Worm (Caenorhabditis elegans) whole organism, L2 larva: Measurements from ENCODE around the gene puf-8.
A peak's percentile ranks its signal among the peaks of the same experiment; 100 is the strongest.

ENCODE experiments used
- C34F6.9 ChIP-seq: fragments of 150-350 bp; optimal IDR thresholded peaks from 2 replicates; lab custom pipeline; 2014; ENCODE audit warnings: missing biosample characterization, missing genetic modification characterization
- F13H6.1 ChIP-seq: sonication (generic microtip); optimal IDR thresholded peaks from 2 replicates; lab custom pipeline; 2016; ENCODE audit warnings: missing genetic modification characterization, missing compliant biosample characterization
- R02D3.7 ChIP-seq: fragments of 150-350 bp; optimal IDR thresholded peaks from 2 replicates; lab custom pipeline; 2014; ENCODE audit warnings: missing biosample characterization, missing genetic modification characterization
- Y55F3AM.14 ChIP-seq: fragments of 200-800 bp; sonication (Bioruptor generic); optimal IDR thresholded peaks from 2 replicates; lab custom pipeline; 2018; ENCODE audit warnings: mild to moderate bottlenecking, missing genetic modification characterization, missing compliant biosample characterization
- aly-2 ChIP-seq: fragments of 150-350 bp; optimal IDR thresholded peaks from 2 replicates; lab custom pipeline; 2014; ENCODE audit warnings: missing biosample characterization, missing genetic modification characterization
- ama-1 ChIP-seq: fragments of 150-350 bp; optimal IDR thresholded peaks from 2 replicates; lab custom pipeline; 2018; ENCODE audit warnings: inconsistent platforms
- ceh-82 ChIP-seq: fragments of 150-350 bp; optimal IDR thresholded peaks from 2 replicates; lab custom pipeline; 2014; ENCODE audit warnings: missing biosample characterization, missing genetic modification characterization
- crh-2 ChIP-seq: sonication (generic microtip); optimal IDR thresholded peaks from 2 replicates; lab custom pipeline; 2017; ENCODE audit warnings: missing biosample characterization, missing genetic modification characterization
- dmd-4 ChIP-seq: sonication (generic microtip); optimal IDR thresholded peaks from 2 replicates; lab custom pipeline; 2017; ENCODE audit warnings: missing biosample characterization, missing genetic modification characterization
- elt-1 ChIP-seq: fragments of 150-350 bp; optimal IDR thresholded peaks from 2 replicates; lab custom pipeline; 2014; ENCODE audit warnings: missing biosample characterization, missing genetic modification characterization
- fos-1 ChIP-seq: fragments of 150-350 bp; optimal IDR thresholded peaks from 2 replicates; lab custom pipeline; 2014; ENCODE audit warnings: missing biosample characterization, missing genetic modification characterization
- gmeb-1 ChIP-seq: fragments of 150-350 bp; optimal IDR thresholded peaks from 2 replicates; lab custom pipeline; 2014; ENCODE audit warnings: missing biosample characterization, missing genetic modification characterization
- lin-13 ChIP-seq: fragments of 150-350 bp; optimal IDR thresholded peaks from 2 replicates; lab custom pipeline; 2014; ENCODE audit warnings: missing biosample characterization, missing genetic modification reagents, missing genetic modification characterization
- lin-39 ChIP-seq: fragments of 150-350 bp; optimal IDR thresholded peaks from 2 replicates; lab custom pipeline; 2014; ENCODE audit warnings: missing biosample characterization, missing genetic modification reagents, missing genetic modification characterization
- lsy-2 ChIP-seq, 2 experiments: fragments of 150-350 bp in 1 of 2; sonication (generic microtip) in 1 of 2; optimal IDR thresholded peaks; 2 replicates each; lab custom pipeline; 2014 to 2017; ENCODE audit warnings: missing biosample characterization in 2 of 2, missing genetic modification characterization in 2 of 2
- mab-5 ChIP-seq: fragments of 150-350 bp; optimal IDR thresholded peaks from 2 replicates; lab custom pipeline; 2014; ENCODE audit warnings: missing biosample characterization, missing genetic modification characterization
- mdl-1 ChIP-seq, 2 experiments: fragments of 150-350 bp in 1 of 2; sonication (generic microtip) in 1 of 2; optimal IDR thresholded peaks; 2 replicates each; lab custom pipeline; 2017; ENCODE audit warnings: missing biosample characterization in 2 of 2, missing genetic modification characterization in 2 of 2
- nhr-10 ChIP-seq: sonication (generic microtip); optimal IDR thresholded peaks from 2 replicates; lab custom pipeline; 2017; ENCODE audit warnings: missing biosample characterization, missing genetic modification characterization
- nhr-11 ChIP-seq: fragments of 150-350 bp; optimal IDR thresholded peaks from 2 replicates; lab custom pipeline; 2014; ENCODE audit warnings: missing biosample characterization, missing genetic modification characterization
- nhr-12 ChIP-seq: fragments of 150-350 bp; optimal IDR thresholded peaks from 2 replicates; lab custom pipeline; 2014; ENCODE audit warnings: missing biosample characterization, missing genetic modification characterization
- nhr-129 ChIP-seq: fragments of 150-350 bp; optimal IDR thresholded peaks from 2 replicates; lab custom pipeline; 2014; ENCODE audit warnings: missing biosample characterization, missing genetic modification characterization
- nhr-21 ChIP-seq: fragments of 150-350 bp; optimal IDR thresholded peaks from 2 replicates; lab custom pipeline; 2014; ENCODE audit warnings: missing biosample characterization, missing genetic modification characterization
- nhr-23 ChIP-seq: fragments of 150-350 bp; optimal IDR thresholded peaks from 2 replicates; lab custom pipeline; 2014; ENCODE audit warnings: missing biosample characterization, missing genetic modification reagents, missing genetic modification characterization
- nhr-237 ChIP-seq: fragments of 150-350 bp; optimal IDR thresholded peaks from 2 replicates; lab custom pipeline; 2014; ENCODE audit warnings: missing biosample characterization, missing genetic modification characterization
- nhr-25 ChIP-seq: fragments of 150-350 bp; sonication (generic microtip); optimal IDR thresholded peaks from 3 replicates; lab custom pipeline; 2014; ENCODE audit warnings: missing biosample characterization, missing genetic modification characterization
- nhr-6 ChIP-seq: fragments of 150-350 bp; optimal IDR thresholded peaks from 2 replicates; lab custom pipeline; 2014; ENCODE audit warnings: missing biosample characterization, missing genetic modification characterization
- nhr-77 ChIP-seq: fragments of 150-350 bp; optimal IDR thresholded peaks from 2 replicates; lab custom pipeline; 2014; ENCODE audit warnings: missing biosample characterization, missing genetic modification characterization
- peb-1 ChIP-seq: fragments of 150-350 bp; optimal IDR thresholded peaks from 2 replicates; lab custom pipeline; 2014; ENCODE audit warnings: missing biosample characterization, missing genetic modification characterization
- sem-4 ChIP-seq: fragments of 150-350 bp; optimal IDR thresholded peaks from 2 replicates; lab custom pipeline; 2014; ENCODE audit warnings: missing biosample characterization, missing genetic modification reagents, missing genetic modification characterization
- skn-1 ChIP-seq: sonication (generic microtip); optimal IDR thresholded peaks from 2 replicates; lab custom pipeline; 2017; ENCODE audit warnings: missing biosample characterization, missing genetic modification characterization
- snpc-4 ChIP-seq: fragments of 150-350 bp; optimal IDR thresholded peaks from 2 replicates; lab custom pipeline; 2014; ENCODE audit warnings: missing biosample characterization, missing genetic modification characterization
- unc-55 ChIP-seq: fragments of 150-350 bp; sonication (generic microtip); optimal IDR thresholded peaks from 3 replicates; lab custom pipeline; 2014; ENCODE audit warnings: missing biosample characterization, missing genetic modification reagents, missing genetic modification characterization
- unc-62 ChIP-seq: fragments of 150-350 bp; optimal IDR thresholded peaks from 2 replicates; lab custom pipeline; 2014; ENCODE audit warnings: missing biosample characterization, missing genetic modification reagents, missing genetic modification characterization
- zag-1 ChIP-seq: fragments of 150-350 bp; optimal IDR thresholded peaks from 2 replicates; lab custom pipeline; 2014; ENCODE audit warnings: missing biosample characterization, missing genetic modification characterization
- ztf-1 ChIP-seq: fragments of 200-800 bp; sonication (Bioruptor generic); conservative IDR thresholded peaks from 2 replicates; pipeline ENCODE4 v1.3.6; 2022; ENCODE audit warnings: missing genetic modification characterization, missing compliant biosample characterization
- ztf-11 ChIP-seq: sonication (generic microtip); optimal IDR thresholded peaks from 2 replicates; lab custom pipeline; 2017; ENCODE audit warnings: missing biosample characterization, missing genetic modification characterization
- ztf-4 ChIP-seq: fragments of 150-350 bp; optimal IDR thresholded peaks from 2 replicates; lab custom pipeline; 2014; ENCODE audit warnings: missing biosample characterization, missing genetic modification characterization

Gene puf-8

DNA sequence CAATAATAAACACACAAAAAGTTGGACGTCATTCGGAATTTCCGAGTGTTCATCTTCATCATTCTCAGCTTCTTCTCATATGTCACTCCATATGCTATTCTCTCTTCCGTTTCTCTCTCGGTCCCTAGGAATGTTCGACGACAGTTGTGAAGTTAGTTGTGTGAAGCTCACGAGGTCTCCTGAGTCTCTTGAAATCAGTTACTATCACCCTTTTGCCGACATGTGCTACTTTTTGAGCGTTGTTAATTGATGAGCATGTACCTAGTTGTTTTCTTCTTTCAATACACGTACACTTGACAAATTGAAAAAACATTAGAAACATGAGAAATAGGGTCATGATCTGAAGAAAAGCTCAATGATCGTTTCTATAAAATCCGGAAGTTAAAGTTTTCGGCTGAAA is 25.3 kb upstream of the puf-8 start (continued):
- TF ChIP-seq nhr-237 (tag; lab: Kevin White, UChicago): no peak
- TF ChIP-seq mdl-1 (tag; optimal IDR thresholded peaks at IDR 0.05; lab: Kevin White, UChicago): peak in 1 of 2 experiments; percentile 25
- TF ChIP-seq crh-2 (tag; lab: Kevin White, UChicago): peak; percentile 22
- TF ChIP-seq nhr-12: no peak

DNA sequence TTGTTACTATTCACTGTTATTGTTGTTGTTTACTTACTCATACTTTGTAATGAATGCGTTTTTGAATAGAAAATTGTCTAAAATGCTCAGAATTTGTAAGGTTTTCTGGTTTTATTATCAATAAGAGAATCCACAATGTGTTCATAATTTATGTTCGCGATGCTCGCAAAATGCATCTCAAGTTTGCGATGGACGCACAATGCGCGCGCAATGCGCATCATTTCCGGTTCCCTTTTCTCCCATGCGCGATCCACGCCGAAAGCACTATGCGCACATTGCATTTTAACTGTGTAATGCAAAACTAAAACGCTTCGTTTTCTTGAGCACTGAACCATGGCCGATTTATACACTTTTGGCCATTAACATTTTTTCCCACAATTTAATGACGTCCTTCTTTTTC is 21.4 kb upstream of the puf-8 start:
- TF ChIP-seq unc-55 (GFP tag; lab: Kevin White, UChicago): peak; percentile 8
- peak; percentile 80 for TF ChIP-seq Y55F3AM.14
- TF ChIP-seq lin-39: no peak

DNA sequence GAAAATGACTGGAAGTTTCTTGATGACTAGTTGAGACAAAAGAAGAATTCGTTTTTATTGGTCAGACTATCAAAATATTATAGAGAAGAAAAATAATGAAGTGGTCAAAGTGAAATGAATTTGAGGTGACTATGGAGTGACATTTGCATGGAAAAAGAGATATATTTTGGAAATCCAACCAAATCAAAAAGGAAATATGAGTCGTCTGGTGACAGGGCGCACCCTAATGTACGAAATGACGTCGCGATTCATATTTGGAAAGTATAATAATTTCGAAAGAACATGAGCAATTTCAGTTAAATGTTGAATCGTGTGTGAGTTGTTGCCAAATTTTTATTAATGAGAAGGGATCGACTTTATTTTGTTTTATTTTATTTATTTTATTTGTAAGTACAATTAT is 19.4 kb upstream of the puf-8 start, which contains the start of gene F21D12.2:
Gene F21D12.2 (plus strand): TSS at position 301 of the 400 bp plus-strand sequence.
- TF ChIP-seq nhr-12: no peak
- TF ChIP-seq nhr-23 (tag; lab: Kevin White, UChicago): no peak

DNA sequence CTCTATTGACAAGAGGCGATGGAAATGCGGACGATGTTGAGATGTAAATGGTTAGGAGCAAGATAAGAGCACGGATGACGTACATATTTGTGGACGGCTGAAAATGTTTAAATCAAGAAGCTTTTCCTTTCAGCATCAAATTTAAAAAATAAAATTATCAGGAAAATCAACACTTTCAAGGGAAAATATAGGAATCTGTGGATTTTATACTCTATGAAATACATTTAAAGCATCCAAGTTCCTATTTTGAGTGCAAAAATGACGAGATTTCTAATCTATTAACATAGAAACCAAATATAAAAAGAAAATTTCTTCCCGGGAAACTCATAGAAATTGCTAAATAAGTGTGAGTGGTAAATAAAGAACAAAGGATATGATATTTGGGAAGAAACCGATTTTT is 16.0 kb upstream of the puf-8 start, which contains the start of gene F45E12.6:
Gene F45E12.6 (minus strand): TSS at position 101 of the 400 bp plus-strand sequence.
- no peak for TF ChIP-seq dmd-4 (tag; lab: Kevin White, UChicago)
- TF ChIP-seq nhr-11 (tag; lab: Kevin White, UChicago): no peak
- no peak for TF ChIP-seq nhr-25
- TF ChIP-seq unc-62 (GFP tag; lab: Kevin White, UChicago): no peak
- no peak for TF ChIP-seq skn-1 (tag; lab: Kevin White, UChicago)
- TF ChIP-seq sem-4 (tag; lab: Kevin White, UChicago): no peak
- TF ChIP-seq aly-2 (tag; lab: Kevin White, UChicago): no peak
- no peak for TF ChIP-seq ztf-11
- no peak for TF ChIP-seq fos-1 (tag; lab: Kevin White, UChicago)
- no peak for TF ChIP-seq mdl-1 (tag; optimal IDR thresholded peaks at IDR 0.05; lab: Kevin White, UChicago)
- no peak for TF ChIP-seq lin-39
- TF ChIP-seq nhr-10 (tag; lab: Kevin White, UChicago): no peak
- no peak for TF ChIP-seq F13H6.1 (tag; lab: Kevin White, UChicago)

DNA sequence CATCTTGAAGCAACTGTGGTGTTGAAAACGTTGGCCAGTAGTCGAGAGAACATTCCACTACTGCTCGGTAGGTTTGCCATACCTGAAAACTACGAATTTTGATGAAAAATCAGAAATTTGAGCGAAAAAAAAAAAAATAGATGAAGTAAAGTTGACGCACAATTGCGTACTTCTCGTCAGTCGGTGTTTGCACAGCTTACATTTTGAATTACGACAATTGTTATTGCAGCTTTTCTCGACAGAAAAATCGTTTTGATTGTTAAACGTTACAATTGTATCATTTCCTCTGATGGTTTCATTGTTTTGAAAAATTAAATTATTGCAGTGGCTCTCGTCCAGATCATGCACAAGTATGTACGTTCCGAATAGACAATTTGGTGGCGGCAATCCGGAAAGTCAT is 12.0 kb upstream of the puf-8 start, which contains the start of the genes F45E12.5 and cnep-1:
Gene F45E12.5 (minus strand): TSS at position 93 of the 400 bp plus-strand sequence.
Gene cnep-1 (plus strand): TSS at position 326 of the 400 bp plus-strand sequence.
- TF ChIP-seq nhr-129 (tag; lab: Kevin White, UChicago) (peak; percentile 41), elt-1 (tag; lab: Kevin White, UChicago) (no peak), mab-5 (tag; lab: Kevin White, UChicago) (no peak), sem-4 (tag; lab: Kevin White, UChicago) (no peak), nhr-6 (no peak), nhr-21 (tag; lab: Kevin White, UChicago) (no peak), lin-13 (no peak), nhr-23 (tag; lab: Kevin White, UChicago) (no peak), dmd-4 (tag; lab: Kevin White, UChicago) (no peak), ama-1 (lab: Kevin White, UChicago) (no peak), C34F6.9 (peak; percentile 48), zag-1 (tag; lab: Kevin White, UChicago) (no peak), nhr-11 (tag; lab: Kevin White, UChicago) (no peak), R02D3.7 (tag; lab: Kevin White, UChicago) (no peak), unc-55 (GFP tag; lab: Kevin White, UChicago) (peak; percentile 36), snpc-4 (tag; lab: Kevin White, UChicago) (no peak), gmeb-1 (tag; lab: Kevin White, UChicago) (no peak), F13H6.1 (tag; lab: Kevin White, UChicago) (no peak), Y55F3AM.14 (no peak), lsy-2 (tag; optimal IDR thresholded peaks at IDR 0.05; lab: Kevin White, UChicago) (peak in 1 of 2 experiments; percentile 37), crh-2 (tag; lab: Kevin White, UChicago) (no peak)

DNA sequence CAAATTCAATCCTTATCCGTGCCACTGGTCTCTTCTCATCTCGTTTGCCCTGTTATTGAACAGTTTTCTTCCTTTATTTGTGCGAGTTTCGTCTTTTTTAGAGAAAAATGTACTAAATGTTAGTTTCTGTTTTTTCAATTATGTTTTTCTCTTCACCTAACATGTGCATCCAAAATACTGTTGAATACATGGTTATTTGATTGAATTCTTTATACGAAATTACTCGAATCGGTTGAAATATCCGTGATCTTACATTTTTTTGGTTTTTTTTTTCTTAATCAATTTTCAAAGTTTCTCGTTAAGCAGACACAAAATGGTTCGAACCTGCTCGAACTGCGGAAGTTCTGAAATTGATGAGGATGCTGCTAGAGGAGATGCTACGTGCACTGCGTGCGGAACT is 7.5 kb upstream of the puf-8 start, which contains the start of gene brf-1:
Gene brf-1 (plus strand): TSS at position 301 of the 400 bp plus-strand sequence.
- no peak for TF ChIP-seq nhr-23 (tag; lab: Kevin White, UChicago)
- no peak for TF ChIP-seq nhr-11 (tag; lab: Kevin White, UChicago)
- no peak for TF ChIP-seq ztf-1 (GFP tag; lab: Robert Waterston, UW)
- TF ChIP-seq ztf-4: no peak
- no peak for TF ChIP-seq zag-1 (tag; lab: Kevin White, UChicago)
- TF ChIP-seq skn-1 (tag; lab: Kevin White, UChicago): no peak
- TF ChIP-seq C34F6.9: no peak
- no peak for TF ChIP-seq mab-5 (tag; lab: Kevin White, UChicago)
- no peak for TF ChIP-seq snpc-4 (tag; lab: Kevin White, UChicago)
- no peak for TF ChIP-seq peb-1 (tag; lab: Kevin White, UChicago)
- no peak for TF ChIP-seq F13H6.1 (tag; lab: Kevin White, UChicago)
- no peak for TF ChIP-seq Y55F3AM.14
- TF ChIP-seq R02D3.7 (tag; lab: Kevin White, UChicago): no peak
- TF ChIP-seq ceh-82 (tag; lab: Kevin White, UChicago): no peak
- no peak for TF ChIP-seq mdl-1 (tag; optimal IDR thresholded peaks at IDR 0.05; lab: Kevin White, UChicago)
- no peak for TF ChIP-seq nhr-77 (tag; lab: Kevin White, UChicago)
